Fruit fly (Drosophila melanogaster): Measurements from ENCODE around the gene CG32170.

Gene CG32170

DNA sequence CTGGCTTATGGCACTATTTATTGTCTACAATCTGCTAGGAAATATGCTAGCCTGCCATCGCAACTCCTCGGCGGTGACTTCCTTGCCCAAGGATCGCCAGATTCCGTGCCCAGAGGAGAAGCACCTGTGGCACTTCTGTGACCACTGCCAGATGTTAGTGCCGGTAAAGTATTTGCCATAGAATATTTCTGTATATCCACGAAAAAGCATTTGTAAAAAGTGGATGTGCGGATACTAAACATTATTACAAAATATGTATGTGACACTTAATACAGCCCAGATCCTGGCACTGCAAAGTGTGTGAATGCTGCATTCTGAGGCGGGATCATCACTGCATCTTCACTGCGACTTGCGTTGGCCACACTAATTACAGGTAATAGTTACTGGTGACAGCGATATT lies 16.2 kb upstream of the CG32170 start:
- TF ChIP-seq Crg-1 (GFP tag; optimal IDR thresholded peaks at IDR 0.05) = no peak

- TF ChIP-seq CG5204 (GFP tag; optimal IDR thresholded peaks at IDR 0.05) (no peak), bab1 (GFP tag; optimal IDR thresholded peaks at IDR 0.05) (no peak), Crg-1 (GFP tag; optimal IDR thresholded peaks at IDR 0.05) (no peak), CG11617 (GFP tag; optimal IDR thresholded peaks at IDR 0.05) (no peak), CG14711 (tag; optimal IDR thresholded peaks at IDR 0.05) (no peak), tj (GFP tag; optimal IDR thresholded peaks at IDR 0.05) (no peak), CG7101 (tag; optimal IDR thresholded peaks at IDR 0.05) (no peak)
Measured at dm6 chr3L:16862284-16862683, 14.8 kb upstream of the CG32170 start, which contains the start of gene Rh4. Gene Rh4, minus strand, starts transcription at chr3L:16862517.

dm6 chr3L:16862958-16863357 lies 14.2 kb upstream of the CG32170 start, which contains the start of gene CG9951:
Gene CG9951, plus strand, starts transcription at chr3L:16863164.
- TF ChIP-seq ovo (GFP tag; optimal IDR thresholded peaks at IDR 0.05) (no peak), bab1 (GFP tag; optimal IDR thresholded peaks at IDR 0.05) (peak; percentile 6)

DNA sequence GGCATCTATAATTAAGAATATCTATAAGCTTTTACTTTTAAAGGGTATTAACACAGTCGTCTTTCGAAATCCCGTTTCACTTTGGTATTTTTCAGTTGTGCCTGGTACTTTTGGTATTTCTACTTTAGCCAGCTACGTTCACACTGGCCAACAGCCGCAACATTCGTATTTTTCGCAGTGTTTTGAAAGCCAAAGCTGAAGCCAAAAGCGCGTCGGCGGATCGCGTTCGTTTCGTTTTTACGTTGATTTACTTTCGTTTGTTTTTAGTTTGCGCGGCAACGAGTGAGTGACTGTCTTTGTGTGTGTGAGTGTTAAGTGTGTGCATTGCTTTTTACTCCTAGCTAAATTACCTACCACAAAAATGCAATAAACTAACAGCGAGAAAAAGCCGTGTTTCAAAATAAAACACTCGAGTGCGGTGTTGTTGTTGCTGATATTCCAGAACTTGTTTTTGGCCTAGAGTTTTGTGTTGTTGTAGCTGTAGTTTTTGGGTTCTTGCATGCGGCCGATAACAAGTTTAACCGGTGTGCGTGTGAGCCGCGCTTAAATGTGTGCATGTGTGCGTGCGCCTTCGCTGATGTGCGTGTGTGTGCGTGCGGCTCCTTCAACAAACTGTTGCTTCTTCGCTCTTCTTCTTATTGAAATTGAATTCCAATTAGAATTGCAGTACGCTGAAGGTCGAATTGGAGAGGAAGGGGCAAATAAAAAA lies 11.8 kb upstream of the CG32170 start, which contains the start of gene Lmpt:
TSS of gene Lmpt (plus strand) at position 173 of the 709 bp plus-strand sequence.
- TF ChIP-seq Mnt (GFP tag; optimal IDR thresholded peaks at IDR 0.05) (peak; percentile 11), CG12768 (GFP tag; optimal IDR thresholded peaks at IDR 0.05) (no peak), CG14711 (tag; optimal IDR thresholded peaks at IDR 0.05) (no peak), CG5204 (GFP tag; optimal IDR thresholded peaks at IDR 0.05) (no peak), CG7045 (GFP tag; optimal IDR thresholded peaks at IDR 0.05) (no peak), tj (GFP tag; optimal IDR thresholded peaks at IDR 0.05) (no peak), bab1 (GFP tag; optimal IDR thresholded peaks at IDR 0.05) (peak; percentile 34), CG7101 (tag; optimal IDR thresholded peaks at IDR 0.05) (peak; percentile 30), pad (GFP tag; optimal IDR thresholded peaks at IDR 0.05) (no peak), kay (GFP tag; ENCODE audit: borderline replicate concordance) (no peak), cnc (optimal IDR thresholded peaks at IDR 0.05) (no peak), Clk (GFP tag; optimal IDR thresholded peaks at IDR 0.05) (no peak), Hr96 (GFP tag; optimal IDR thresholded peaks at IDR 0.05) (no peak)

- no peak for TF ChIP-seq CG12768 (GFP tag; optimal IDR thresholded peaks at IDR 0.05)
- no peak for TF ChIP-seq toe (GFP tag; optimal IDR thresholded peaks at IDR 0.05)
- no peak for TF ChIP-seq Clk (GFP tag; optimal IDR thresholded peaks at IDR 0.05)
- TF ChIP-seq Hr96 (GFP tag; optimal IDR thresholded peaks at IDR 0.05) = no peak
- TF ChIP-seq tj (GFP tag; optimal IDR thresholded peaks at IDR 0.05) = no peak
- no peak for TF ChIP-seq CG7101 (tag; optimal IDR thresholded peaks at IDR 0.05)
- no peak for TF ChIP-seq CG11617 (GFP tag; optimal IDR thresholded peaks at IDR 0.05)
- TF ChIP-seq CG33017 (tag; optimal IDR thresholded peaks at IDR 0.05) = no peak
- no peak for TF ChIP-seq CG1620 (GFP tag; optimal IDR thresholded peaks at IDR 0.05)
- TF ChIP-seq ovo (GFP tag; optimal IDR thresholded peaks at IDR 0.05) = no peak
- TF ChIP-seq cic (GFP tag; optimal IDR thresholded peaks at IDR 0.05) = no peak
- no peak for TF ChIP-seq CG14711 (tag; optimal IDR thresholded peaks at IDR 0.05)
- TF ChIP-seq cnc (optimal IDR thresholded peaks at IDR 0.05) = no peak
- no peak for TF ChIP-seq Mnt (GFP tag; optimal IDR thresholded peaks at IDR 0.05)
- no peak for TF ChIP-seq CG7045 (GFP tag; optimal IDR thresholded peaks at IDR 0.05)
- TF ChIP-seq Crg-1 (GFP tag; optimal IDR thresholded peaks at IDR 0.05) = no peak
Measured at dm6 chr3L:16865832-16866163, 11.3 kb upstream of the CG32170 start.

dm6 chr3L:16867190-16867589 lies 9.9 kb upstream of the CG32170 start:
- TF ChIP-seq kay (GFP tag; ENCODE audit: borderline replicate concordance) (no peak), CG14711 (tag; optimal IDR thresholded peaks at IDR 0.05) (no peak), Clk (GFP tag; optimal IDR thresholded peaks at IDR 0.05) (no peak)

dm6 chr3L:16870723-16871137 lies 6.4 kb upstream of the CG32170 start:
- TF ChIP-seq Clk (GFP tag; optimal IDR thresholded peaks at IDR 0.05) (no peak), cnc (optimal IDR thresholded peaks at IDR 0.05) (no peak)

- TF ChIP-seq CG14711 (tag; optimal IDR thresholded peaks at IDR 0.05) (no peak), toe (GFP tag; optimal IDR thresholded peaks at IDR 0.05) (no peak), Crg-1 (GFP tag; optimal IDR thresholded peaks at IDR 0.05) (no peak), CG1620 (GFP tag; optimal IDR thresholded peaks at IDR 0.05) (no peak), CG11617 (GFP tag; optimal IDR thresholded peaks at IDR 0.05) (no peak), Mnt (GFP tag; optimal IDR thresholded peaks at IDR 0.05) (no peak), cic (GFP tag; optimal IDR thresholded peaks at IDR 0.05) (no peak), ovo (GFP tag; optimal IDR thresholded peaks at IDR 0.05) (no peak), pad (GFP tag; optimal IDR thresholded peaks at IDR 0.05) (no peak), Clk (GFP tag; optimal IDR thresholded peaks at IDR 0.05) (no peak), Hr96 (GFP tag; optimal IDR thresholded peaks at IDR 0.05) (no peak), cnc (optimal IDR thresholded peaks at IDR 0.05) (no peak), CG5204 (GFP tag; optimal IDR thresholded peaks at IDR 0.05) (no peak), kay (GFP tag; ENCODE audit: borderline replicate concordance) (no peak), CG7045 (GFP tag; optimal IDR thresholded peaks at IDR 0.05) (no peak), CG12768 (GFP tag; optimal IDR thresholded peaks at IDR 0.05) (no peak)
Measured at dm6 chr3L:16871630-16872029, 5.5 kb upstream of the CG32170 start.

Measured in whole organism, adult.